Worm (Caenorhabditis elegans) whole organism, L3 larva: ENCODE results near the gene ift-81.

ENCODE experiments used
- R02D3.7 ChIP-seq: fragments of 150-350 bp; optimal IDR thresholded peaks from 2 replicates; lab custom pipeline; 2014; ENCODE audit warnings: missing biosample characterization, missing genetic modification characterization
- ZK546.5 ChIP-seq: sonication (generic microtip); optimal IDR thresholded peaks from 2 replicates; lab custom pipeline; 2017; ENCODE audit warnings: missing biosample characterization, missing genetic modification characterization
- aly-2 ChIP-seq: fragments of 150-350 bp; optimal IDR thresholded peaks from 2 replicates; lab custom pipeline; 2014; ENCODE audit warnings: missing biosample characterization, missing genetic modification characterization
- ama-1 ChIP-seq: fragments of 150-350 bp; optimal IDR thresholded peaks from 2 replicates; lab custom pipeline; 2018
- ceh-16 ChIP-seq: sonication (generic microtip); optimal IDR thresholded peaks from 2 replicates; lab custom pipeline; 2017; ENCODE audit warnings: missing biosample characterization, missing genetic modification characterization
- ceh-28 ChIP-seq: fragments of 150-350 bp; optimal IDR thresholded peaks from 2 replicates; lab custom pipeline; 2014; ENCODE audit warnings: missing biosample characterization, missing genetic modification reagents, missing genetic modification characterization
- ceh-82 ChIP-seq: fragments of 150-350 bp; optimal IDR thresholded peaks from 2 replicates; lab custom pipeline; 2014; ENCODE audit warnings: missing biosample characterization, missing genetic modification characterization
- ceh-9 ChIP-seq: sonication (generic microtip); optimal IDR thresholded peaks from 2 replicates; lab custom pipeline; 2018; ENCODE audit warnings: missing biosample characterization, missing genetic modification characterization
- daf-12 ChIP-seq: fragments of 150-350 bp; optimal IDR thresholded peaks from 2 replicates; lab custom pipeline; 2014; ENCODE audit warnings: missing biosample characterization, missing genetic modification reagents, missing genetic modification characterization
- egl-27 ChIP-seq: sonication (generic microtip); optimal IDR thresholded peaks from 4 replicates; lab custom pipeline; 2017; ENCODE audit warnings: missing biosample characterization, missing genetic modification reagents, missing genetic modification characterization
- egl-5 ChIP-seq: fragments of 150-350 bp; optimal IDR thresholded peaks from 2 replicates; lab custom pipeline; 2017; ENCODE audit warnings: missing biosample characterization, missing genetic modification reagents, missing genetic modification characterization, inconsistent platforms
- elt-1 ChIP-seq: fragments of 150-350 bp; optimal IDR thresholded peaks from 2 replicates; lab custom pipeline; 2014; ENCODE audit warnings: missing biosample characterization, missing genetic modification characterization
- elt-2 ChIP-seq: sonication (generic microtip); optimal IDR thresholded peaks from 2 replicates; lab custom pipeline; 2016; ENCODE audit warnings: missing genetic modification reagents, mild to moderate bottlenecking, missing genetic modification characterization, missing compliant biosample characterization
- elt-3 ChIP-seq, 3 experiments: fragments of 150-350 bp in 1 of 3; sonication (generic microtip) in 2 of 3; optimal IDR thresholded peaks; 2 replicates in 2 of 3; 4 replicates in 1 of 3; lab custom pipeline; 2014 to 2017; ENCODE audit warnings: missing biosample characterization in 3 of 3, missing genetic modification characterization in 3 of 3
- eor-1 ChIP-seq, 2 experiments: fragments of 150-350 bp; optimal IDR thresholded peaks; 2 replicates each; lab custom pipeline; 2014 to 2018; ENCODE audit warnings: missing biosample characterization in 2 of 2, missing genetic modification characterization in 2 of 2
- fkh-10 ChIP-seq: sonication (generic microtip); optimal IDR thresholded peaks from 2 replicates; lab custom pipeline; 2017; ENCODE audit warnings: missing biosample characterization, missing genetic modification reagents, missing genetic modification characterization
- fkh-2 ChIP-seq: fragments of 150-350 bp; optimal IDR thresholded peaks from 2 replicates; lab custom pipeline; 2014; ENCODE audit warnings: missing biosample characterization, missing genetic modification reagents, missing genetic modification characterization
- fos-1 ChIP-seq: fragments of 150-350 bp; optimal IDR thresholded peaks from 2 replicates; lab custom pipeline; 2014; ENCODE audit warnings: missing biosample characterization, missing genetic modification characterization
- hmg-11 ChIP-seq: sonication (generic microtip); optimal IDR thresholded peaks from 2 replicates; lab custom pipeline; 2016; ENCODE audit warnings: missing genetic modification characterization, missing compliant biosample characterization
- jun-1 ChIP-seq: fragments of 150-350 bp; optimal IDR thresholded peaks from 2 replicates; lab custom pipeline; 2014; ENCODE audit warnings: missing biosample characterization, missing genetic modification reagents, missing genetic modification characterization
- lin-15B ChIP-seq: fragments of 150-350 bp; optimal IDR thresholded peaks from 2 replicates; lab custom pipeline; 2014; ENCODE audit warnings: missing biosample characterization, missing genetic modification characterization
- lin-39 ChIP-seq: fragments of 150-350 bp; optimal IDR thresholded peaks from 2 replicates; lab custom pipeline; 2018; ENCODE audit warnings: missing biosample characterization, missing genetic modification reagents, missing genetic modification characterization
- lsy-12 ChIP-seq: sonication (generic microtip); optimal IDR thresholded peaks from 2 replicates; lab custom pipeline; 2016; ENCODE audit warnings: mild to moderate bottlenecking, missing genetic modification characterization, missing compliant biosample characterization
- mdl-1 ChIP-seq: fragments of 150-350 bp; optimal IDR thresholded peaks from 2 replicates; lab custom pipeline; 2014; ENCODE audit warnings: missing biosample characterization, missing genetic modification characterization
- mml-1 ChIP-seq: fragments of 150-350 bp; sonication (generic microtip); optimal IDR thresholded peaks from 3 replicates; lab custom pipeline; 2014; ENCODE audit warnings: missing biosample characterization, missing genetic modification characterization
- nfya-1 ChIP-seq: sonication (generic microtip); optimal IDR thresholded peaks from 2 replicates; lab custom pipeline; 2017; ENCODE audit warnings: missing genetic modification characterization, mild to moderate bottlenecking, missing compliant biosample characterization, antibody characterized with exemption, moderate library complexity; ENCODE audit not compliant: insufficient read depth
- nhr-11 ChIP-seq: fragments of 150-350 bp; optimal IDR thresholded peaks from 2 replicates; lab custom pipeline; 2014; ENCODE audit warnings: missing biosample characterization, missing genetic modification characterization
- nhr-12 ChIP-seq: fragments of 150-350 bp; optimal IDR thresholded peaks from 2 replicates; lab custom pipeline; 2014; ENCODE audit warnings: missing biosample characterization, missing genetic modification characterization
- nhr-23 ChIP-seq: fragments of 150-350 bp; optimal IDR thresholded peaks from 2 replicates; lab custom pipeline; 2014; ENCODE audit warnings: missing biosample characterization, missing genetic modification reagents, missing genetic modification characterization
- nhr-237 ChIP-seq: fragments of 150-350 bp; optimal IDR thresholded peaks from 2 replicates; lab custom pipeline; 2014; ENCODE audit warnings: missing biosample characterization, missing genetic modification characterization
- nhr-25 ChIP-seq: sonication (generic microtip); optimal IDR thresholded peaks from 2 replicates; lab custom pipeline; 2017; ENCODE audit warnings: missing biosample characterization, missing genetic modification characterization
- nhr-28 ChIP-seq: fragments of 150-350 bp; optimal IDR thresholded peaks from 2 replicates; lab custom pipeline; 2014; ENCODE audit warnings: missing biosample characterization, missing genetic modification characterization
- nhr-43 ChIP-seq: sonication (generic microtip); optimal IDR thresholded peaks from 2 replicates; lab custom pipeline; 2016; ENCODE audit warnings: mild to moderate bottlenecking, missing genetic modification characterization, missing compliant biosample characterization; ENCODE audit not compliant: poor library complexity, severe bottlenecking
- nhr-67 ChIP-seq: fragments of 150-350 bp; optimal IDR thresholded peaks from 2 replicates; lab custom pipeline; 2014; ENCODE audit warnings: missing biosample characterization, missing genetic modification characterization
- pha-4 ChIP-seq: fragments of 150-350 bp; optimal IDR thresholded peaks from 2 replicates; lab custom pipeline; 2014; ENCODE audit warnings: missing biosample characterization, missing genetic modification reagents, missing genetic modification characterization
- pqm-1 ChIP-seq: fragments of 150-350 bp; optimal IDR thresholded peaks from 2 replicates; lab custom pipeline; 2017; ENCODE audit warnings: missing biosample characterization, missing genetic modification characterization, inconsistent platforms
- skn-1 ChIP-seq: fragments of 150-350 bp; optimal IDR thresholded peaks from 2 replicates; lab custom pipeline; 2014; ENCODE audit warnings: missing biosample characterization, missing genetic modification characterization
- snpc-4 ChIP-seq: fragments of 150-350 bp; optimal IDR thresholded peaks from 2 replicates; lab custom pipeline; 2014; ENCODE audit warnings: missing biosample characterization, missing genetic modification characterization
- tbx-2 ChIP-seq: sonication (generic microtip); optimal IDR thresholded peaks from 2 replicates; lab custom pipeline; 2016; ENCODE audit warnings: mild to moderate bottlenecking, missing genetic modification characterization, missing compliant biosample characterization
- unc-39 ChIP-seq: sonication (generic microtip); optimal IDR thresholded peaks from 4 replicates; lab custom pipeline; 2017; ENCODE audit warnings: missing biosample characterization, missing genetic modification characterization
- unc-62 ChIP-seq: fragments of 150-350 bp; sonication (generic microtip); optimal IDR thresholded peaks from 4 replicates; lab custom pipeline; 2014; ENCODE audit warnings: missing biosample characterization, missing genetic modification reagents, missing genetic modification characterization
- zag-1 ChIP-seq: fragments of 150-350 bp; optimal IDR thresholded peaks from 2 replicates; lab custom pipeline; 2014; ENCODE audit warnings: missing biosample characterization, missing genetic modification characterization
- ztf-11 ChIP-seq: fragments of 150-350 bp; optimal IDR thresholded peaks from 2 replicates; lab custom pipeline; 2014; ENCODE audit warnings: missing biosample characterization, missing genetic modification characterization
- ztf-4 ChIP-seq: fragments of 150-350 bp; optimal IDR thresholded peaks from 2 replicates; lab custom pipeline; 2014; ENCODE audit warnings: missing biosample characterization, missing genetic modification characterization

Gene ift-81

DNA sequence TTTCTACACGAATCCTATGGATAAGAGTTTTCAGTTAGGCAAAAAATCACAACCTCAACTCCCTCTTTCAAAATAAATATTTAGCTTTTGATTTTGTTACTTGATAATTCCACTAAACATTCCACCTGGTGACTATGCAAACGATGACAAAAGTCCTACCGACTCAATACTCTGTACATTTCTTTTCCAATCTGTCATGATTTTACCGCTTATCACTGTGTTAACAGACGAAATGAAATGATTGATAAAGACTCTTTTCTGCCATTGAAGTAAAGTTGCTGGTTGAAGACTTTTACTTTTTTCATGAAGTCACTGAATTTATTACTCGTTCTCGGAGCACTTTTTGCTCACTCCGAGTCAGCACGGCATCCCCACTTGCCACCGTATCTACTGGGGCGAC is 30.9 kb downstream of the ift-81 start, which contains the start of gene C26B9.5:
Gene C26B9.5 (plus strand): TSS at position 244 of the 400 bp plus-strand sequence.
- TF ChIP-seq lsy-12 (no peak), elt-2 (tag; lab: Kevin White, UChicago) (peak; percentile 54), skn-1 (tag; lab: Kevin White, UChicago) (peak; percentile 69), pqm-1 (tag; lab: Kevin White, UChicago) (peak; percentile 68), fos-1 (tag; lab: Kevin White, UChicago) (no peak)

DNA sequence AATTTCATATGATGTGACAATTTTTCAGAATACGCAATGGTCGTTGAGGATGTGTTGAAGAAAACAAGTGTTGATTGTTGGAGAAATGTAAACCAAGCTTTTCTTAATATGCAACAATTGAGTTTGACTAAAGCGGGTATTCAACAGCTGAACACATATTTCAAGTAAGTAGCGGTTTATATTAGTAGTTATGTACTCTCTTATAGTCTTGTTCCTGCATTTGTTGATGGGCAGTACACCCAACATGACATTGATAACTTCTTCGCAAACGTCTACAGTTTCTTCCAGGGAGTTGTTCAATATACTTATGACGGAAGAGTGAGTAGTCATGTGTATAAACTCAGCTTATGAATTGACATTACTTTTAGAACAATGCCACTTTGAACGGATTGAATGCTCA is 32.4 kb downstream of the ift-81 start:
- TF ChIP-seq mdl-1: no peak
- no peak for TF ChIP-seq ceh-9

DNA sequence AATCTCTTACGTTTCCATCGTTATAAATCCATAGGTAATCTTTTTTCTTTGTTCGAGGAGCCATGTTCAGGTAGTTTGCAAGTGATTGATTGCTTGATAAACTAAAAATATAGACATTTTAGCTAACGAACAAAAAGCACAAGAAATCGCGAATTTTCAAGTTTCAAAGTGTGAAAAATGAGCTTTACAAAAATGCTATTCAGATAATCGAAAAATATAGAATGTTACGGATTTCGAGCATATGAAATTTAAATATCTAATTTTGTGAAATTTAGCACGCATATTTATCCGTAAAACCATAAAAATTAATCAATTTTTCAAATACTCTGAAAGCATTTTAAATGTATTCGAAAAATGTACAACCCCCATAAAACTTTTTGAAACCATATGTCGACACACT is 37.0 kb downstream of the ift-81 start, which contains the start of gene C26B9.6:
Gene C26B9.6 (minus strand): TSS at position 101 of the 400 bp plus-strand sequence.
- TF ChIP-seq skn-1 (tag; lab: Kevin White, UChicago) (no peak), ztf-11 (tag; lab: Kevin White, UChicago) (no peak), ceh-28 (tag; lab: Kevin White, UChicago) (no peak), nhr-67 (tag; lab: Kevin White, UChicago) (no peak), ZK546.5 (tag; lab: Kevin White, UChicago) (no peak), aly-2 (tag; lab: Kevin White, UChicago) (no peak), ceh-82 (tag; lab: Kevin White, UChicago) (no peak)

DNA sequence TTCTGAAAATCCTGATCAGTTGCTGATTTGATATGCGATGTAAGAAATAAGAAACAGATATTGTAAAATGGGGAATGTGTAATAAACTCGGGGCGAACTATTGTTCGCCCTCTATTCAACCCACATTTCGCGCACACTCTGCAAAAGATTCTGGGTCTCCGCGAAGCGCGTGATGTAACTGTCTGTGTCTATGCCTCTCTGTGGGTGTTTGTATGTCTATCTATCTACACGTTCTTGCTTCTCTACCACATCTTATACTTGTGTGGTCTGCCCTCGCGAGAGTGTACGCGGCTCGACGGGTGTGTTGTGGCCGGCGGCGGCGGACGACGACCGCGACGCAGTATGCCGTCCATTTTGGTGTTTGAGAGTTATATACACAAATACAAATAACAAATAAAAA is 38.1 kb downstream of the ift-81 start:
- no peak for TF ChIP-seq ztf-11 (tag; lab: Kevin White, UChicago)
- TF ChIP-seq ceh-28 (tag; lab: Kevin White, UChicago): peak; percentile 33
- no peak for TF ChIP-seq mml-1 (tag; lab: Kevin White, UChicago)
- peak; percentile 84 for TF ChIP-seq nfya-1 (tag; lab: Kevin White, UChicago)
- TF ChIP-seq fkh-2 (tag; lab: Kevin White, UChicago): no peak
- TF ChIP-seq hmg-11 (tag; lab: Kevin White, UChicago): peak; percentile 56
- peak; percentile 29 for TF ChIP-seq lin-15B
- TF ChIP-seq egl-5 (tag; lab: Kevin White, UChicago): no peak
- no peak for TF ChIP-seq unc-62 (GFP tag; lab: Kevin White, UChicago)
- TF ChIP-seq fkh-10: no peak
- peak; percentile 6 for TF ChIP-seq mdl-1
- TF ChIP-seq nhr-11: no peak
- no peak for TF ChIP-seq ceh-82 (tag; lab: Kevin White, UChicago)
- peak; percentile 4 for TF ChIP-seq tbx-2
- TF ChIP-seq ztf-4 (tag; lab: Kevin White, UChicago): no peak
- TF ChIP-seq ceh-16 (tag; lab: Kevin White, UChicago): no peak
- TF ChIP-seq unc-39 (tag; lab: Kevin White, UChicago): no peak
- no peak for TF ChIP-seq zag-1
- TF ChIP-seq nhr-28 (tag; lab: Kevin White, UChicago): no peak
- no peak for TF ChIP-seq eor-1 (tag; optimal IDR thresholded peaks at IDR 0.05; lab: Kevin White, UChicago)
- peak; percentile 74 for TF ChIP-seq nhr-43 (tag; lab: Kevin White, UChicago)
- TF ChIP-seq jun-1 (tag; lab: Kevin White, UChicago): peak; percentile 68
- TF ChIP-seq aly-2 (tag; lab: Kevin White, UChicago): no peak
- peak; percentile 71 for TF ChIP-seq pha-4 (tag; lab: Kevin White, UChicago)
- no peak for TF ChIP-seq nhr-67 (tag; lab: Kevin White, UChicago)
- no peak for TF ChIP-seq nhr-12 (tag; lab: Kevin White, UChicago)
- TF ChIP-seq lin-39 (tag; lab: Kevin White, UChicago): peak; percentile 71
- no peak for TF ChIP-seq R02D3.7 (tag; lab: Kevin White, UChicago)
- peak; percentile 30 for TF ChIP-seq lsy-12
- TF ChIP-seq elt-2 (tag; lab: Kevin White, UChicago): peak; percentile 59
- peak; percentile 75 for TF ChIP-seq nhr-23
- no peak for TF ChIP-seq ama-1
- TF ChIP-seq daf-12: no peak
- peak; percentile 41 for TF ChIP-seq egl-27 (tag; lab: Kevin White, UChicago)
- TF ChIP-seq ceh-9: no peak
- TF ChIP-seq nhr-237 (tag; lab: Kevin White, UChicago): no peak
- TF ChIP-seq nhr-25 (tag; lab: Kevin White, UChicago): peak; percentile 80
- TF ChIP-seq elt-3 (tag; optimal IDR thresholded peaks at IDR 0.05; lab: Kevin White, UChicago): no peak
- TF ChIP-seq elt-1 (tag; lab: Kevin White, UChicago): no peak
- TF ChIP-seq pqm-1 (tag; lab: Kevin White, UChicago): peak; percentile 52
- TF ChIP-seq snpc-4 (tag; lab: Kevin White, UChicago): peak; percentile 59
